Worm (Caenorhabditis elegans): ENCODE measurements around the gene C06A12.19.

The C06A12.19 gene

ce11 chrIV:17440001-17440400 lies at the start of gene C06A12.19:
C06A12.19 (minus strand) TSS chrIV:17440101.
- TF ChIP-seq lin-13 (GFP tag; optimal IDR thresholded peaks at IDR 0.05) (no peak), aha-1 (tag) (peak; percentile 57)

DNA sequence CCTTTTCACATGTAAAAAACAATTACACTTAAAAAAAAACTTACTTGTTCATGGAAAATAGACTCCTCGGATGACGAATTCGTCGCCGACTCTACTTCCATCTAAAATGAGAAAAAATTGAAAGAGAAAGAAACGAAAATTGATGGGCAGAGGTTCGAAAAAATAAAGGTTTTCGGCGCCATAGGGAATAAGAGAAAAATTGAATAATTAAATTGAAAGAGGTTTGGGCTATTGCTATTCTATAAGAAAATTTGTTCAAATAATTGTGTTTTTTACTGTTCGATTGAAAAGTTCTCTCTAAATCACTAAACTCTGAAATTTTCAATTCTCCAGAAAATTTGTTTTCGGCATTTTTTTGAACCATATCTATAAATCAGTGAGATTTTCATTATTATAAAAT lies 43.3 kb upstream of the C06A12.19 start, which contains the start of gene rabr-2:
TSS of gene rabr-2 (minus strand) at position 101 of the 400 bp plus-strand sequence.
- TF ChIP-seq F44E2.7 (GFP tag; IDR thresholded peaks at IDR 0.05) (no peak), ceh-62 (tag; optimal IDR thresholded peaks at IDR 0.05) (no peak), zfp-2 (tag; optimal IDR thresholded peaks at IDR 0.05) (no peak), Y48G9A.11 (GFP tag; IDR thresholded peaks at IDR 0.05) (no peak), ceh-28 (tag; optimal IDR thresholded peaks at IDR 0.05) (no peak)

DNA sequence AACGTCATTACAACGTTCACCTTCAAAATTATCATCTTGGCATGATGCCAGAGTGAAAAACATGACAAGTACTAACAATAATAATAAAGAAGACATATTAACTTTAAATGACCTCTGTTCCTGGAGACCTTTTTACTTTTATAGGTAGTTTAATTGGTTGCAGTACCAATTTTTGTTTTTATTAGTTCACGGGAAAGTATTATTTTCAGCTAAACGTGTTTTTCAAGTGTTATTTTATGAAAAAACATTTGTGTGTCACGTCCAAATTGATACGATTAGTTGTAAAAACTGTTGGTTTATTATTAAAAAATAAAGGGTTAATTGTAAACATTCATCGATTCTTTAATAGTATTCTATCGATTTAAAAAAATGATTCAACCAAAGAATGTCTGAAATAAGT lies 35.8 kb upstream of the C06A12.19 start, which contains the start of gene grl-24:
TSS of gene grl-24 (minus strand) at position 101 of the 400 bp plus-strand sequence.
- TF ChIP-seq aha-1 (tag) (peak; percentile 82), madf-9 (GFP tag; conservative IDR thresholded peaks at IDR 0.05) (no peak)

- no peak for TF ChIP-seq nhr-48 (tag; optimal IDR thresholded peaks at IDR 0.05)
- no peak for TF ChIP-seq rbr-2 (tag; optimal IDR thresholded peaks at IDR 0.05)
- no peak for TF ChIP-seq Y105C5A.15 (GFP tag; IDR thresholded peaks at IDR 0.05)
- no peak for TF ChIP-seq ceh-32 (tag; optimal IDR thresholded peaks at IDR 0.05; ENCODE audit: poor library complexity)
- TF ChIP-seq dve-1 (tag; optimal IDR thresholded peaks at IDR 0.05; ENCODE audit: insufficient read depth): no peak
- no peak for TF ChIP-seq ces-1 (GFP tag; optimal IDR thresholded peaks at IDR 0.05)
- no peak for TF ChIP-seq F44E2.7 (GFP tag; IDR thresholded peaks at IDR 0.05)
- no peak for TF ChIP-seq T26A8.4 (GFP tag; IDR thresholded peaks at IDR 0.05)
- no peak for TF ChIP-seq lir-3 (tag; optimal IDR thresholded peaks at IDR 0.05)
- TF ChIP-seq aha-1 (tag): no peak
- TF ChIP-seq F10B5.3 (tag; optimal IDR thresholded peaks at IDR 0.05): no peak
- no peak for TF ChIP-seq vab-7 (GFP tag; IDR thresholded peaks at IDR 0.05)
- TF ChIP-seq Y48G9A.11 (GFP tag; IDR thresholded peaks at IDR 0.05): no peak
Measured at ce11 chrIV:17475242-17475641, 35.3 kb upstream of the C06A12.19 start, which contains the start of gene F11E6.9. F11E6.9 (minus strand) TSS chrIV:17475342.

- TF ChIP-seq nhr-76 (tag; optimal IDR thresholded peaks at IDR 0.05) (no peak), ceh-28 (tag; optimal IDR thresholded peaks at IDR 0.05) (no peak), rbr-2 (tag; optimal IDR thresholded peaks at IDR 0.05) (no peak), dpl-1 (GFP tag; optimal IDR thresholded peaks at IDR 0.05) (no peak), sdz-12 (GFP tag; optimal IDR thresholded peaks at IDR 0.05) (no peak), hmg-1.1 (GFP tag; IDR thresholded peaks at IDR 0.05) (0 out of 2 replicates have a peak, but pooled peaks have one; percentile 14), nhr-10 (tag; optimal IDR thresholded peaks at IDR 0.05) (no peak), F44E2.7 (GFP tag; IDR thresholded peaks at IDR 0.05) (no peak), pha-4 (GFP tag; IDR thresholded peaks at IDR 0.05) (no peak), pha-4 (tag; optimal IDR thresholded peaks at IDR 0.05) (no peak), nhr-77 (tag; optimal IDR thresholded peaks at IDR 0.05) (no peak), ZK337.2 (GFP tag; IDR thresholded peaks at IDR 0.05) (no peak), ZK546.5 (tag; optimal IDR thresholded peaks at IDR 0.05) (no peak), lin-1 (GFP tag; IDR thresholded peaks at IDR 0.05) (no peak), nhr-237 (tag; optimal IDR thresholded peaks at IDR 0.05) (no peak), hlh-30 (tag; optimal IDR thresholded peaks at IDR 0.05; ENCODE audit: insufficient read depth) (peak; percentile 40), ztf-11 (tag; optimal IDR thresholded peaks at IDR 0.05) (no peak), gei-8 (GFP tag; optimal IDR thresholded peaks at IDR 0.05) (no peak), hif-1 (tag; optimal IDR thresholded peaks at IDR 0.05) (no peak), daf-12 (tag; optimal IDR thresholded peaks at IDR 0.05) (no peak), cey-2 (tag; optimal IDR thresholded peaks at IDR 0.05; ENCODE audit: borderline replicate concordance, insufficient read depth) (peak; percentile 56), pqm-1 (tag; optimal IDR thresholded peaks at IDR 0.05) (no peak), aly-2 (tag; optimal IDR thresholded peaks at IDR 0.05) (no peak), dmd-6 (GFP tag; IDR thresholded peaks at IDR 0.05) (no peak), nhr-11 (tag; optimal IDR thresholded peaks at IDR 0.05) (no peak), spr-3 (GFP tag; optimal IDR thresholded peaks at IDR 0.05) (no peak), dve-1 (tag; optimal IDR thresholded peaks at IDR 0.05; ENCODE audit: insufficient read depth) (peak; percentile 42), nhr-28 (tag; optimal IDR thresholded peaks at IDR 0.05) (peak; percentile 1), ctbp-1 (GFP tag; IDR thresholded peaks at IDR 0.05) (peak; percentile 34; the same call in 1 of the 2 replicates), skn-1 (tag; optimal IDR thresholded peaks at IDR 0.05) (no peak)
Measured at ce11 chrIV:17474047-17474446, 34.1 kb upstream of the C06A12.19 start.

All from whole organism, L4 larva.